Worm (Caenorhabditis elegans): ENCODE measurements around the gene R12C12.7.
A peak's percentile ranks its signal among the peaks of the same experiment; 100 is the strongest.

The R12C12.7 gene

ce11 chrII:6049546-6049945 lies 6.2 kb downstream of the R12C12.7 start:
- TF ChIP-seq unc-62 (GFP tag; optimal IDR thresholded peaks at IDR 0.05) = no peak
- no peak for TF ChIP-seq sptf-1 (tag; optimal IDR thresholded peaks at IDR 0.05)
- TF ChIP-seq hlh-1 (tag; optimal IDR thresholded peaks at IDR 0.05) = no peak
- no peak for TF ChIP-seq nhr-12 (tag; optimal IDR thresholded peaks at IDR 0.05)
- no peak for TF ChIP-seq sem-2 (GFP tag; optimal IDR thresholded peaks at IDR 0.05)
- TF ChIP-seq drap-1 (GFP tag; optimal IDR thresholded peaks at IDR 0.05) = no peak
- TF ChIP-seq unc-39 (tag; optimal IDR thresholded peaks at IDR 0.05) = no peak
- no peak for TF ChIP-seq nhr-237 (tag; optimal IDR thresholded peaks at IDR 0.05)
- no peak for TF ChIP-seq nhr-76 (tag; optimal IDR thresholded peaks at IDR 0.05)

ce11 chrII:6047639-6048159 lies 8.1 kb downstream of the R12C12.7 start, which contains the start of the genes R12C12.6 and ran-5:
R12C12.6 (minus strand) TSS chrII:6047867.
ran-5 (plus strand) TSS chrII:6048109.
- TF ChIP-seq nhr-76 (tag; optimal IDR thresholded peaks at IDR 0.05) (no peak), ces-1 (GFP tag; optimal IDR thresholded peaks at IDR 0.05) (peak; percentile 41), lin-13 (tag; optimal IDR thresholded peaks at IDR 0.05) (peak; percentile 78), unc-120 (tag; optimal IDR thresholded peaks at IDR 0.05; ENCODE audit: poor library complexity, severe bottlenecking) (no peak), drap-1 (GFP tag; optimal IDR thresholded peaks at IDR 0.05) (no peak), zip-8 (tag; optimal IDR thresholded peaks at IDR 0.05) (no peak), flh-1 (GFP tag; optimal IDR thresholded peaks at IDR 0.05) (no peak), pha-4 (tag; optimal IDR thresholded peaks at IDR 0.05) (peak; percentile 38), lin-32 (GFP tag; optimal IDR thresholded peaks at IDR 0.05) (no peak), ztf-11 (tag; optimal IDR thresholded peaks at IDR 0.05) (no peak), nhr-2 (tag; optimal IDR thresholded peaks at IDR 0.05) (no peak), unc-62 (GFP tag; optimal IDR thresholded peaks at IDR 0.05) (no peak), mls-2 (tag; optimal IDR thresholded peaks at IDR 0.05) (peak; percentile 47), elt-1 (tag; optimal IDR thresholded peaks at IDR 0.05; ENCODE audit: borderline replicate concordance, insufficient read depth) (no peak), unc-39 (tag; optimal IDR thresholded peaks at IDR 0.05) (no peak), lsy-2 (tag; optimal IDR thresholded peaks at IDR 0.05) (peak; percentile 67), tbx-8 (GFP tag; optimal IDR thresholded peaks at IDR 0.05) (no peak), bed-3 (GFP tag; optimal IDR thresholded peaks at IDR 0.05) (no peak), cnd-1 (tag; optimal IDR thresholded peaks at IDR 0.05) (peak; percentile 3), blmp-1 (tag; optimal IDR thresholded peaks at IDR 0.05) (no peak), mab-5 (tag; optimal IDR thresholded peaks at IDR 0.05) (no peak), snpc-4 (tag; optimal IDR thresholded peaks at IDR 0.05) (no peak), sptf-1 (tag; optimal IDR thresholded peaks at IDR 0.05) (peak; percentile 62), ceh-39 (tag; optimal IDR thresholded peaks at IDR 0.05) (no peak), nhr-28 (tag; optimal IDR thresholded peaks at IDR 0.05) (no peak), sem-2 (GFP tag; optimal IDR thresholded peaks at IDR 0.05) (no peak), M03D4.4 (tag; optimal IDR thresholded peaks at IDR 0.05) (peak; percentile 67), nhr-237 (tag; optimal IDR thresholded peaks at IDR 0.05) (peak; percentile 46), hlh-1 (tag; optimal IDR thresholded peaks at IDR 0.05) (no peak), nhr-12 (tag; optimal IDR thresholded peaks at IDR 0.05) (no peak), mep-1 (tag; optimal IDR thresholded peaks at IDR 0.05) (peak; percentile 74), elt-3 (tag; optimal IDR thresholded peaks at IDR 0.05) (no peak), ceh-83 (GFP tag; optimal IDR thresholded peaks at IDR 0.05) (no peak), ham-2 (GFP tag; optimal IDR thresholded peaks at IDR 0.05) (no peak), ceh-43 (GFP tag; optimal IDR thresholded peaks at IDR 0.05) (peak; percentile 22)

ce11 chrII:6046023-6046631 lies 9.7 kb downstream of the R12C12.7 start:
- TF ChIP-seq zip-8 (tag; optimal IDR thresholded peaks at IDR 0.05) (no peak), ces-1 (GFP tag; optimal IDR thresholded peaks at IDR 0.05) (peak; percentile 7)

ce11 chrII:6045048-6045447 lies 10.7 kb downstream of the R12C12.7 start, which contains the start of gene R12C12.5:
R12C12.5 (minus strand) TSS chrII:6045148.
- no peak for TF ChIP-seq unc-62 (GFP tag; optimal IDR thresholded peaks at IDR 0.05)
- TF ChIP-seq nhr-28 (tag; optimal IDR thresholded peaks at IDR 0.05) = no peak
- TF ChIP-seq snpc-4 (tag; optimal IDR thresholded peaks at IDR 0.05) = no peak
